Worm (Caenorhabditis elegans) whole organism, L4 larva: ENCODE results near the gene ndg-4.

ENCODE experiments used
- F10B5.3 ChIP-seq: sonication (generic microtip); optimal IDR thresholded peaks from 2 replicates; lab custom pipeline; 2016; ENCODE audit warnings: mild to moderate bottlenecking, missing genetic modification characterization, missing compliant biosample characterization
- F26F4.8 ChIP-seq: fragments of 200-800 bp; sonication (Bioruptor generic); conservative IDR thresholded peaks from 2 replicates; pipeline ENCODE4 v1.3.6; 2022; ENCODE audit warnings: missing genetic modification characterization, missing compliant biosample characterization
- F44E2.7 ChIP-seq: fragments of 200-800 bp; sonication (Bioruptor generic); IDR thresholded peaks from 2 replicates; pipeline ENCODE4 v2.1.2; 2022; ENCODE audit warnings: missing genetic modification characterization, missing compliant biosample characterization
- T26A8.4 ChIP-seq: fragments of 200-800 bp; sonication (Bioruptor generic); IDR thresholded peaks from 2 replicates; pipeline ENCODE4 v1.3.6; 2022; ENCODE audit warnings: missing genetic modification characterization, missing compliant biosample characterization
- Y105C5A.15 ChIP-seq: fragments of 200-800 bp; sonication (Bioruptor generic); IDR thresholded peaks from 2 replicates; pipeline ENCODE4 v1.3.6; 2022; ENCODE audit warnings: missing genetic modification characterization, missing compliant biosample characterization
- Y5F2A.4 ChIP-seq: fragments of 200-800 bp; sonication (Bioruptor generic); optimal IDR thresholded peaks from 2 replicates; lab custom pipeline; 2018; ENCODE audit warnings: mild to moderate bottlenecking, missing genetic modification characterization, missing compliant biosample characterization
- ZK337.2 ChIP-seq: fragments of 200-800 bp; sonication (Bioruptor generic); IDR thresholded peaks from 2 replicates; pipeline ENCODE4 v1.3.6; 2022; ENCODE audit warnings: missing genetic modification reagents, missing genetic modification characterization, missing compliant biosample characterization
- aha-1 ChIP-seq: fragments of 150-350 bp; peaks from one replicate; lab custom pipeline; 2014; ENCODE audit warnings: missing biosample characterization, missing genetic modification characterization
- aly-2 ChIP-seq: sonication (generic microtip); optimal IDR thresholded peaks from 2 replicates; lab custom pipeline; 2018; ENCODE audit warnings: missing biosample characterization, missing genetic modification characterization
- ceh-20 ChIP-seq: fragments of 200-800 bp; sonication (Bioruptor generic); IDR thresholded peaks from 2 replicates; pipeline ENCODE4 v1.3.6; 2022; ENCODE audit warnings: missing genetic modification reagents, missing genetic modification characterization, missing compliant biosample characterization
- ceh-28 ChIP-seq: fragments of 150-350 bp; optimal IDR thresholded peaks from 2 replicates; lab custom pipeline; 2014; ENCODE audit warnings: missing biosample characterization, missing genetic modification reagents, missing genetic modification characterization
- cey-2 ChIP-seq: sonication (generic microtip); optimal IDR thresholded peaks from 3 replicates; lab custom pipeline; 2017; ENCODE audit warnings: missing genetic modification characterization, mild to moderate bottlenecking, missing compliant biosample characterization, antibody characterized with exemption, borderline replicate concordance; ENCODE audit not compliant: insufficient read depth
- ctbp-1 ChIP-seq: fragments of 200-800 bp; sonication (Bioruptor generic); IDR thresholded peaks from 2 replicates; pipeline ENCODE4 v1.3.6; 2022; ENCODE audit warnings: missing genetic modification reagents, missing genetic modification characterization, missing compliant biosample characterization
- daf-16 ChIP-seq, 3 experiments: sonication (generic microtip); optimal IDR thresholded peaks; 2 replicates each; lab custom pipeline; 2016 to 2017; ENCODE audit warnings: missing genetic modification characterization in 3 of 3, missing genetic modification reagents in 3 of 3, mild to moderate bottlenecking in 2 of 3, missing compliant biosample characterization in 2 of 3, missing biosample characterization in 1 of 3, moderate library complexity in 1 of 3
- dmd-8 ChIP-seq: fragments of 200-800 bp; sonication (Bioruptor generic); IDR thresholded peaks from 2 replicates; pipeline ENCODE4 v1.3.6; 2022; ENCODE audit warnings: missing genetic modification characterization, missing compliant biosample characterization
- dmd-9 ChIP-seq: fragments of 200-800 bp; sonication (Bioruptor generic); IDR thresholded peaks from 2 replicates; pipeline ENCODE4 v1.3.6; 2022; ENCODE audit warnings: missing genetic modification reagents, missing genetic modification characterization, missing compliant biosample characterization
- duxl-1 ChIP-seq: sonication (generic microtip); optimal IDR thresholded peaks from 2 replicates; lab custom pipeline; 2016; ENCODE audit warnings: mild to moderate bottlenecking, missing genetic modification characterization, moderate library complexity, missing compliant biosample characterization; ENCODE audit not compliant: poor library complexity
- dve-1 ChIP-seq: sonication (generic microtip); optimal IDR thresholded peaks from 2 replicates; lab custom pipeline; 2017; ENCODE audit warnings: antibody characterized with exemption, mild to moderate bottlenecking, missing genetic modification characterization, missing compliant biosample characterization; ENCODE audit not compliant: insufficient read depth
- egl-27 ChIP-seq: sonication (generic microtip); optimal IDR thresholded peaks from 3 replicates; lab custom pipeline; 2017; ENCODE audit warnings: missing biosample characterization, missing genetic modification reagents, missing genetic modification characterization
- lim-7 ChIP-seq: fragments of 200-800 bp; sonication (Bioruptor generic); IDR thresholded peaks from 2 replicates; pipeline ENCODE4 v1.3.6; 2022; ENCODE audit warnings: missing genetic modification characterization, missing compliant biosample characterization
- lin-29 ChIP-seq: fragments of 200-800 bp; sonication (Bioruptor generic); IDR thresholded peaks from 2 replicates; pipeline ENCODE4 v1.3.6; 2022; ENCODE audit warnings: missing genetic modification reagents, missing genetic modification characterization, missing compliant biosample characterization
- lin-38 ChIP-seq: fragments of 200-800 bp; sonication (Bioruptor generic); IDR thresholded peaks from 2 replicates; pipeline ENCODE4 v1.3.6; 2022; ENCODE audit warnings: missing genetic modification reagents, missing genetic modification characterization, missing compliant biosample characterization
- lir-3 ChIP-seq: sonication (generic microtip); optimal IDR thresholded peaks from 2 replicates; lab custom pipeline; 2016; ENCODE audit warnings: mild to moderate bottlenecking, missing genetic modification characterization, missing compliant biosample characterization
- mdt-29 ChIP-seq: fragments of 200-800 bp; sonication (Bioruptor generic); IDR thresholded peaks from 2 replicates; pipeline ENCODE4 v1.3.6; 2022; ENCODE audit warnings: missing genetic modification reagents, missing genetic modification characterization, missing compliant biosample characterization
- mep-1 ChIP-seq: fragments of 150-350 bp; sonication (generic microtip); optimal IDR thresholded peaks from 3 replicates; lab custom pipeline; 2014; ENCODE audit warnings: missing biosample characterization, missing genetic modification characterization
- mes-2 ChIP-seq: sonication (generic microtip); optimal IDR thresholded peaks from 2 replicates; lab custom pipeline; 2016; ENCODE audit warnings: missing genotype, mild to moderate bottlenecking, missing genetic modification characterization, missing compliant biosample characterization; ENCODE audit not compliant: poor library complexity, severe bottlenecking
- nhr-237 ChIP-seq: sonication (generic microtip); optimal IDR thresholded peaks from 2 replicates; lab custom pipeline; 2017; ENCODE audit warnings: missing biosample characterization, missing genetic modification characterization
- nhr-25 ChIP-seq: sonication (generic microtip); optimal IDR thresholded peaks from 2 replicates; lab custom pipeline; 2017; ENCODE audit warnings: missing genetic modification characterization, mild to moderate bottlenecking, missing compliant biosample characterization, antibody characterized with exemption, moderate library complexity, borderline replicate concordance; ENCODE audit not compliant: insufficient read depth
- nhr-28 ChIP-seq: fragments of 150-350 bp; optimal IDR thresholded peaks from 2 replicates; lab custom pipeline; 2014; ENCODE audit warnings: missing biosample characterization, missing genetic modification characterization
- nhr-41 ChIP-seq: fragments of 200-800 bp; sonication (Bioruptor generic); IDR thresholded peaks from 2 replicates; pipeline ENCODE4 v1.3.6; 2022; ENCODE audit warnings: missing genetic modification reagents, missing genetic modification characterization, missing compliant biosample characterization
- nhr-42 ChIP-seq: fragments of 200-800 bp; sonication (Bioruptor generic); IDR thresholded peaks from 2 replicates; pipeline ENCODE4 v1.3.6; 2022; ENCODE audit warnings: missing genetic modification characterization, missing compliant biosample characterization
- nhr-77 ChIP-seq: fragments of 150-350 bp; optimal IDR thresholded peaks from 2 replicates; lab custom pipeline; 2014; ENCODE audit warnings: missing biosample characterization, missing genetic modification characterization
- saeg-2 ChIP-seq: fragments of 200-800 bp; sonication (Bioruptor generic); IDR thresholded peaks from 2 replicates; pipeline ENCODE4 v1.3.6; 2022; ENCODE audit warnings: missing genetic modification reagents, missing genetic modification characterization, missing compliant biosample characterization
- sdz-12 ChIP-seq: fragments of 200-800 bp; sonication (Bioruptor generic); optimal IDR thresholded peaks from 2 replicates; lab custom pipeline; 2018; ENCODE audit warnings: mild to moderate bottlenecking, missing genetic modification characterization, missing compliant biosample characterization
- snpc-1.2 ChIP-seq: fragments of 200-800 bp; sonication (Bioruptor generic); IDR thresholded peaks from 2 replicates; pipeline ENCODE4 v1.3.6; 2022; ENCODE audit warnings: missing genetic modification reagents, missing genetic modification characterization, missing compliant biosample characterization
- unc-62 ChIP-seq, 3 experiments: fragments of 150-350 bp in 1 of 3; sonication (generic microtip); optimal IDR thresholded peaks in 2 of 3; peaks in 1 of 3; 1 replicate in 1 of 3; 2 replicates in 2 of 3; lab custom pipeline; 2014 to 2017; ENCODE audit warnings: missing biosample characterization in 3 of 3, missing genetic modification characterization in 3 of 3, missing genetic modification reagents in 3 of 3, missing genotype in 1 of 3
- vab-7 ChIP-seq: fragments of 200-800 bp; sonication (Bioruptor generic); IDR thresholded peaks from 2 replicates; pipeline ENCODE4 v1.3.6; 2022; ENCODE audit warnings: missing genetic modification reagents, missing genetic modification characterization, missing compliant biosample characterization
- zfp-3 ChIP-seq: fragments of 200-800 bp; sonication (Bioruptor generic); conservative IDR thresholded peaks from 2 replicates; pipeline ENCODE4 v1.3.6; 2022; ENCODE audit warnings: missing genetic modification reagents, missing genetic modification characterization, missing compliant biosample characterization
- ztf-7 ChIP-seq: fragments of 150-350 bp; optimal IDR thresholded peaks from 2 replicates; lab custom pipeline; 2014; ENCODE audit warnings: missing biosample characterization, missing genetic modification characterization

The ndg-4 gene

ce11 chrIII:4449893-4450579, 17.1 kb downstream of the ndg-4 start, which contains the start of gene ceh-43 (continued):
- TF ChIP-seq daf-16 (GFP tag; optimal IDR thresholded peaks at IDR 0.05; lab: Kevin White, UChicago) (peak in 1 of 2 experiments; percentile 64), daf-16 (tag; optimal IDR thresholded peaks at IDR 0.05; lab: Kevin White, UChicago) (no peak), ctbp-1 (GFP tag; lab: Robert Waterston, UW) (peak; percentile 43; the same call in 1 of the 2 replicates), cey-2 (tag; lab: Kevin White, UChicago) (no peak), nhr-25 (tag; lab: Kevin White, UChicago) (no peak), nhr-42 (0 out of 2 replicates have a peak, but pooled peaks have one; percentile 28), Y105C5A.15 (no peak), saeg-2 (GFP tag; lab: Robert Waterston, UW) (no peak), lin-29 (GFP tag; lab: Robert Waterston, UW) (no peak), F10B5.3 (tag; lab: Kevin White, UChicago) (no peak), ceh-20 (GFP tag; lab: Robert Waterston, UW) (0 out of 2 replicates have a peak, but pooled peaks have one; percentile 14), nhr-28 (no peak), dmd-9 (GFP tag; lab: Robert Waterston, UW) (peak; percentile 62; the same call in 1 of the 2 replicates), mes-2 (tag; lab: Kevin White, UChicago) (peak; percentile 57), mdt-29 (GFP tag; lab: Robert Waterston, UW) (no peak), F44E2.7 (GFP tag; lab: Robert Waterston, UW) (0 out of 2 replicates have a peak, but pooled peaks have one; percentile 45), aly-2 (tag; lab: Kevin White, UChicago) (no peak), vab-7 (GFP tag; lab: Robert Waterston, UW) (peak; percentile 59; the same call in 1 of the 2 replicates), nhr-77 (tag; lab: Kevin White, UChicago) (no peak), egl-27 (no peak), lin-38 (GFP tag; lab: Robert Waterston, UW) (peak; percentile 64), sdz-12 (GFP tag; lab: Kevin White, UChicago) (no peak), mep-1 (no peak), zfp-3 (GFP tag; lab: Robert Waterston, UW) (0 out of 2 replicates have a peak, but pooled peaks have one; percentile 16), T26A8.4 (GFP tag; lab: Robert Waterston, UW) (peak; percentile 46; the same call in 1 of the 2 replicates), duxl-1 (tag; lab: Kevin White, UChicago) (peak; percentile 4), ZK337.2 (GFP tag; lab: Robert Waterston, UW) (peak; percentile 38; the same call in 1 of the 2 replicates), Y5F2A.4 (GFP tag; lab: Kevin White, UChicago) (peak; percentile 23), aha-1 (no peak), nhr-41 (0 out of 2 replicates have a peak, but pooled peaks have one; percentile 15), F26F4.8 (GFP tag; lab: Robert Waterston, UW) (peak; percentile 59; the same call in 1 of the 2 replicates), lir-3 (tag; lab: Kevin White, UChicago) (no peak), dve-1 (peak; percentile 19), snpc-1.2 (0 out of 2 replicates have a peak, but pooled peaks have one; percentile 14), unc-62 (GFP tag; optimal IDR thresholded peaks at IDR 0.05 in 1 of 2; lab: Kevin White, UChicago) (no peak), unc-62 (tag; optimal IDR thresholded peaks at IDR 0.05; lab: Kevin White, UChicago) (no peak), dmd-8 (GFP tag; lab: Robert Waterston, UW) (peak; percentile 85), ztf-7 (tag; lab: Kevin White, UChicago) (no peak), nhr-237 (tag; lab: Kevin White, UChicago) (no peak), ceh-28 (no peak), lim-7 (GFP tag; lab: Robert Waterston, UW) (peak; percentile 69)
